Fruit fly (Drosophila melanogaster) whole organism, prepupa: ENCODE measurements around the gene CG32052.

ENCODE experiments used
- CG10669 ChIP-seq: fragments of 200-800 bp; sonication (Bioruptor generic); optimal IDR thresholded peaks from 3 replicates; lab custom pipeline; 2018; ENCODE audit warnings: missing biosample characterization, mild to moderate bottlenecking, missing genetic modification characterization, moderate library complexity
- CG15336 ChIP-seq: fragments of 200-800 bp; sonication (Bioruptor generic); IDR thresholded peaks from 2 replicates; pipeline ENCODE4 v1.3.6; 2022; ENCODE audit warnings: missing biosample characterization, missing genetic modification characterization
- CG16779 ChIP-seq: fragments of 200-800 bp; sonication (Bioruptor generic); optimal IDR thresholded peaks from 3 replicates; lab custom pipeline; 2017; ENCODE audit warnings: missing biosample characterization, mild to moderate bottlenecking, missing genetic modification characterization
- CG6163 ChIP-seq: fragments of 200-800 bp; sonication (Bioruptor generic); IDR thresholded peaks from 3 replicates; pipeline ENCODE4 v1.3.6; 2022; ENCODE audit warnings: missing biosample characterization, missing genetic modification characterization
- CG7368 ChIP-seq: fragments of 200-800 bp; sonication (Bioruptor generic); optimal IDR thresholded peaks from 3 replicates; lab custom pipeline; 2016; ENCODE audit warnings: missing biosample characterization, missing genetic modification characterization
- CG8319 ChIP-seq: fragments of 200-800 bp; sonication (Bioruptor generic); optimal IDR thresholded peaks from 3 replicates; lab custom pipeline; 2016; ENCODE audit warnings: missing biosample characterization, missing genetic modification characterization
- CG9139 ChIP-seq: fragments of 200-800 bp; sonication (Bioruptor generic); optimal IDR thresholded peaks from 3 replicates; lab custom pipeline; 2017; ENCODE audit warnings: missing biosample characterization, mild to moderate bottlenecking, missing genetic modification characterization
- Eip75B ChIP-seq: fragments of 200-800 bp; sonication (Bioruptor generic); optimal IDR thresholded peaks from 3 replicates; lab custom pipeline; 2016; ENCODE audit warnings: missing biosample characterization, missing genetic modification characterization
- Eip93F ChIP-seq: fragments of 200-800 bp; sonication (Bioruptor generic); optimal IDR thresholded peaks from 2 replicates; lab custom pipeline; 2016; ENCODE audit warnings: missing biosample characterization, mild to moderate bottlenecking, missing genetic modification characterization
- Smox ChIP-seq: fragments of 200-800 bp; sonication (Bioruptor generic); optimal IDR thresholded peaks from 3 replicates; lab custom pipeline; 2016; ENCODE audit warnings: missing biosample characterization, missing genetic modification characterization
- Sox102F ChIP-seq: fragments of 200-800 bp; sonication (Bioruptor generic); optimal IDR thresholded peaks from 2 replicates; lab custom pipeline; 2016; ENCODE audit warnings: missing biosample characterization, mild to moderate bottlenecking, missing genetic modification characterization
- dac ChIP-seq: fragments of 200-800 bp; sonication (Bioruptor generic); optimal IDR thresholded peaks from 2 replicates; lab custom pipeline; 2017; ENCODE audit warnings: missing biosample characterization, mild to moderate bottlenecking, missing genetic modification characterization
- salr ChIP-seq, 2 experiments: fragments of 200-800 bp; sonication (Bioruptor generic); optimal IDR thresholded peaks; 3 replicates each; lab custom pipeline; 2016 to 2018; ENCODE audit warnings: missing biosample characterization in 2 of 2, missing genetic modification characterization in 2 of 2, mild to moderate bottlenecking in 1 of 2
- vri ChIP-seq: fragments of 200-800 bp; sonication (Bioruptor generic); optimal IDR thresholded peaks from 3 replicates; lab custom pipeline; 2016; ENCODE audit warnings: missing biosample characterization, mild to moderate bottlenecking, missing genetic modification characterization

- no peak for TF ChIP-seq dac (GFP tag; lab: Kevin White, UChicago)
- TF ChIP-seq Smox (GFP tag; lab: Kevin White, UChicago) = no peak
- no peak for TF ChIP-seq vri (GFP tag; lab: Kevin White, UChicago)
- no peak for TF ChIP-seq CG15336 (GFP tag; lab: Robert Waterston, UW)
- no peak for TF ChIP-seq CG7368 (GFP tag; lab: Kevin White, UChicago)
- no peak for TF ChIP-seq CG8319 (GFP tag; lab: Kevin White, UChicago)
- TF ChIP-seq CG9139 = no peak
- no peak for TF ChIP-seq Sox102F (GFP tag; lab: Kevin White, UChicago)
- no peak for TF ChIP-seq CG6163
- no peak for TF ChIP-seq CG10669 (GFP tag; lab: Kevin White, UChicago)
- TF ChIP-seq salr (GFP tag; optimal IDR thresholded peaks at IDR 0.05; lab: Kevin White, UChicago) = no peak
- TF ChIP-seq Eip75B (GFP tag; lab: Kevin White, UChicago) = no peak
- no peak for TF ChIP-seq Eip93F (GFP tag; lab: Kevin White, UChicago)
- no peak for TF ChIP-seq CG16779 (tag; lab: Kevin White, UChicago)
Measured at dm6 chr3L:9767636-9768358, 19.0 kb upstream of the CG32052 start.
